Worm (Caenorhabditis elegans) whole organism, L4/young adult: ENCODE results near the gene C15F1.5.

Experiments
- W03F9.2 ChIP-seq: fragments of 150-350 bp; optimal IDR thresholded peaks from 2 replicates; lab custom pipeline; 2014; ENCODE audit warnings: missing biosample characterization, missing genetic modification characterization
- dao-5 ChIP-seq: sonication (generic microtip); optimal IDR thresholded peaks from 2 replicates; lab custom pipeline; 2016; ENCODE audit warnings: missing genotype, missing genetic modification characterization, moderate library complexity, missing compliant biosample characterization
- him-1 ChIP-seq: sonication (generic microtip); optimal IDR thresholded peaks from 2 replicates; lab custom pipeline; 2016; ENCODE audit warnings: missing genotype, missing genetic modification reagents, missing genetic modification characterization, missing compliant biosample characterization

- TF ChIP-seq him-1 (no peak), W03F9.2 (no peak), dao-5 (no peak)
Observed at ce11 chrII:6928416-6928815, 42.0 kb downstream of the C15F1.5 start, which contains the start of gene flcn-1.
